Worm (Caenorhabditis elegans) whole organism, L4/young adult: ENCODE measurements around the gene dhhc-13.

Experiments
- W03F9.2 ChIP-seq: fragments of 150-350 bp; optimal IDR thresholded peaks from 2 replicates; lab custom pipeline; 2014; ENCODE audit warnings: missing biosample characterization, missing genetic modification characterization
- dao-5 ChIP-seq: sonication (generic microtip); optimal IDR thresholded peaks from 2 replicates; lab custom pipeline; 2016; ENCODE audit warnings: missing genotype, missing genetic modification characterization, moderate library complexity, missing compliant biosample characterization
- him-1 ChIP-seq: sonication (generic microtip); optimal IDR thresholded peaks from 2 replicates; lab custom pipeline; 2016; ENCODE audit warnings: missing genotype, missing genetic modification reagents, missing genetic modification characterization, missing compliant biosample characterization

ce11 chrIV:5930345-5930744, 13.2 kb downstream of the dhhc-13 start, which contains the start of gene lin-33:
- TF ChIP-seq him-1 (tag; lab: Kevin White, UChicago): no peak
- no peak for TF ChIP-seq dao-5 (tag; lab: Kevin White, UChicago)
- no peak for TF ChIP-seq W03F9.2 (tag; lab: Kevin White, UChicago)
